Fruit fly (Drosophila melanogaster): Measurements from ENCODE around the gene CG42507.
A peak's percentile ranks its signal among the peaks of the same experiment; 100 is the strongest.

DNA sequence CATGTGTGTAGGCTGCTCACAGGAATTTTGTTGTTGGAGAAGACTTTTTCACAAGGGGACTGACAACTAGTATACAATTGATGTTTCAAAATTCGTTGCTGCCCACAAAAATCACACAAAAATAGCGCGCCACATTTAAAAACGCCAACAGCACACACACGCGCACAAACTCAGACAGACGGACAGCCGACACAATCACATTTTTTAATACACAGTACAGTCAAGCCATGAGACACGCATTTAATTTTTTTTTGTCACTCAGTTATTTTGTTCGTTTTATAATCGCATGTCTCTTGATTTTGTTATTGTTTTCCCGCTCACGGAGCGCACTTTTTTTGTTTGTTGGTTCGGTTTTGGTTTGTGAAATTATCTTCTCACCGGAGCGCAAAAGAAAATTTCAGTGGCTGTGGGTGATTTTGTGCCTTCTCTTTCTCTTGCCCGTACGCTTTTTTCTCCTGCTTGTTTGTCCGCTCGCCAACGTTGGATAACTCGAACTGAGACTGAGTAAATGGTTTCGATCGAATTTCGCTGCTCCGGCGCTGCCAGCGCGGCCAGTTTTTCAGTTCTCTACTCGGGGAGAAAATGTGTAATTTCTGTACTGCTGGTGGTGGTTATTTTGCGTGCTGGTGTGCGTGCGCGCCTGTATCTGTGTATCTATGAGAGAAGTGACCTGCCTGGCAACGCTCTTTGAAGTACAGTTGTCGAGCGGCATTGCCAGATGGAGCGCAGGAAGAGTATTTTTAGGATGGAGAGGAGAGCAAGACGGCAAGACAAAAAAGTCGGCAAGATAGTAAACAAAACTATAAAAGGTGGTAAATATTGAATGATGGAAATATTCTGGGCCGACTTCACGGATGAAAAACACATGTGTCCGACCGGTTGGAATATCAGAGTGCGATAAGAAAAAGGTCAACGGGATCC lies at the start of gene CG42507:
- TF ChIP-seq CG1620 (GFP tag; optimal IDR thresholded peaks at IDR 0.05) (peak; percentile 35), bab1 (GFP tag; optimal IDR thresholded peaks at IDR 0.05) (peak; percentile 56), CG14711 (tag; optimal IDR thresholded peaks at IDR 0.05) (peak; percentile 45), Hr96 (GFP tag; optimal IDR thresholded peaks at IDR 0.05) (peak; percentile 64), CG7101 (tag; optimal IDR thresholded peaks at IDR 0.05) (peak; percentile 62), pad (GFP tag; optimal IDR thresholded peaks at IDR 0.05) (peak; percentile 80), tj (GFP tag; optimal IDR thresholded peaks at IDR 0.05) (no peak), toe (GFP tag; optimal IDR thresholded peaks at IDR 0.05) (no peak), CG11617 (GFP tag; optimal IDR thresholded peaks at IDR 0.05) (no peak), kay (GFP tag; ENCODE audit: borderline replicate concordance) (peak; percentile 14), CG5204 (GFP tag; optimal IDR thresholded peaks at IDR 0.05) (no peak), Clk (GFP tag; optimal IDR thresholded peaks at IDR 0.05) (peak; percentile 55)

Data from whole organism, adult.